Fruit fly (Drosophila melanogaster) Kc167 (cell line): Measurements from ENCODE around the gene Pdi.

Experiments used
- Myc ChIP-seq: fragments of >200 bp; optimal IDR thresholded peaks from 2 replicates; lab custom pipeline; 2017; ENCODE audit warnings: missing external identifiers
- h ChIP-seq: fragments of >200 bp; optimal IDR thresholded peaks from 3 replicates; lab custom pipeline; 2018; ENCODE audit warnings: missing external identifiers
- insv ChIP-seq: fragments of >200 bp; optimal IDR thresholded peaks from 3 replicates; lab custom pipeline; 2018; ENCODE audit warnings: missing external identifiers
- psq ChIP-seq: fragments of >200 bp; optimal IDR thresholded peaks from 2 replicates; lab custom pipeline; 2017; ENCODE audit warnings: missing external identifiers
- ttk ChIP-seq: sonication (Bioruptor generic); optimal IDR thresholded peaks from 2 replicates; lab custom pipeline; 2017; ENCODE audit warnings: missing external identifiers

DNA sequence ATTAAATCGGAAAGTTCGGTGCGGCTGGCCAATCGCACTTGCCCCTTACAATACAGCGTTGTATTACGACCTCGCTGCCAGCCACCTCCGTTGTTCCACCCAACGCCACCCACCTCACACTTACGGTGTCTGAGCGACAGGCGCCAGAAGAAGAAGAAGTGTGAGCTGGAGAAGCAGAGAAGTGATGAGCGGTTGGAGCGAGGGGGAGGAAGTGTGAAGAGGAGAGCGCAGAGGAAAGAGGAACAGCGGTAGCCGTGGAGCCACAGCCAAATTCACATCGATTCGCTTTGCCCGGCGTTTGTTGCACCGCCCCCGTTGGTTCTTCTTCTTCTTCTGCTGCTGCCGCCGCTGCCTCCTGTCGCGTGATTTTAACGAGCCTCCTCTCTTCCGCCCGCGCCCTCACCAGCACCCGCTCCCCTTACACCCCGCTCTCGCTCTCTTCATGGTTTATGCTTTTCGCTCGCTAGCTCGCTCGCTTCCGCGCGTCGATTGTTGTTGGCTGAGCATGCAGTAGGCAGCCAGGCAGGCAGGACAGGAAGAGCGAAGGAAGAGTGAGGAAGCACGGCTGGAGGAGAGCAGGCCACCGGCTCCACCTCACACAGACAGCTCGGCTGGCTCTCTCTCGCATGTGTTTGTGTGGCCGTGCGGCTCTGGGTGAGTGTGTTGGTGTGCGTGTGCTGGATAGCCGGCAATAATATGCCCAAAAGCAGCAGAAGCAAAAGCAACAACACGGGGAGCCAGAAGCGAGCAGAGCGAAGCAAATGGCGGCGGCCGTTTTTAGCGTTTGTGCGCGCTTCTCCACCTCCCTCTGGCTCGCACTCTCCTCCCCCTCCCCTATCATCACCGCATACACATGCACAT lies 38.4 kb downstream of the Pdi start:
- TF ChIP-seq ttk (lab: Kevin White, UChicago) = no peak
- TF ChIP-seq h (lab: Kevin White, UChicago) = no peak
- no peak for TF ChIP-seq psq (lab: Kevin White, UChicago)
- TF ChIP-seq Myc (lab: Kevin White, UChicago) = no peak
- TF ChIP-seq insv (lab: Kevin White, UChicago) = no peak
